Fruit fly (Drosophila melanogaster) whole organism: Measurements from ENCODE around the gene CG9288.

Experiments
- CG8478 ChIP-seq: fragments of >200 bp; optimal IDR thresholded peaks from 2 replicates; lab custom pipeline; 2018; ENCODE audit warnings: inconsistent platforms
- Dll ChIP-seq: fragments of >200 bp; optimal IDR thresholded peaks from 2 replicates; lab custom pipeline; 2017
- EcR ChIP-seq, 2 experiments: fragments of >200 bp; optimal IDR thresholded peaks; 2 replicates each; lab custom pipeline; 2017; ENCODE audit warnings: missing biosample characterization in 2 of 2, missing genetic modification characterization in 2 of 2, missing genetic modification reagents in 2 of 2
- pan ChIP-seq: fragments of >200 bp; optimal IDR thresholded peaks from 2 replicates; lab custom pipeline; 2017
- psq ChIP-seq: fragments of >200 bp; optimal IDR thresholded peaks from 2 replicates; lab custom pipeline; 2017
- usp ChIP-seq: fragments of >200 bp; optimal IDR thresholded peaks from 2 replicates; lab custom pipeline; 2017; ENCODE audit warnings: missing biosample characterization, missing genetic modification characterization, mixed read lengths

DNA sequence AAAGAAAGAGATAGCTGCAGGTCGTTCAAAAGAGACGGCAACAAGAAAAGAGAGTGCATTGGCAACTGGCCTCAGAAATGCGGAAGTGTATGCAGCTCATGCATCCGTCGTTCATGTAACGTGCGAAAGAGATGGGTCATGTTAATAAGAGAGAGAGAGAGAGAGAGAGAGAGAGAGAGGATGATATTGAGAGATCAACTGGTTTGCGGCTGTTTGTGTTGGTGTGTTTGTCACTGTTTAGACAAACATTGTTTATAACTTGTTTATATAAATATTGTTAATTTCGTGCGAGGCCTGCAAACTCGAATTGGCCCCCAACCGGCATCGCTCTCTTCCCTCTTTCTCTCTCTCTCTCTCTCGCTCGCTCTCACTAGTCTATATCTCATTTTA, 15.2 kb downstream of the CG9288 start:
- TF ChIP-seq psq (lab: Kevin White, UChicago) (no peak), EcR (GFP tag; optimal IDR thresholded peaks at IDR 0.05; lab: Kevin White, UChicago) (peak in 1 of 2 experiments; percentile 80), CG8478 (lab: Kevin White, UChicago) (peak; percentile 84), pan (lab: Kevin White, UChicago) (no peak), Dll (lab: Kevin White, UChicago) (peak; percentile 50), usp (GFP tag; lab: Kevin White, UChicago) (no peak)
